Fruit fly (Drosophila melanogaster) Kc167 (cell line): ENCODE results near the gene Eig71Eb.

ENCODE experiments used
- insv ChIP-seq: fragments of >200 bp; optimal IDR thresholded peaks from 3 replicates; lab custom pipeline; 2018; ENCODE audit warnings: missing external identifiers
- psq ChIP-seq: fragments of >200 bp; optimal IDR thresholded peaks from 2 replicates; lab custom pipeline; 2017; ENCODE audit warnings: missing external identifiers

DNA sequence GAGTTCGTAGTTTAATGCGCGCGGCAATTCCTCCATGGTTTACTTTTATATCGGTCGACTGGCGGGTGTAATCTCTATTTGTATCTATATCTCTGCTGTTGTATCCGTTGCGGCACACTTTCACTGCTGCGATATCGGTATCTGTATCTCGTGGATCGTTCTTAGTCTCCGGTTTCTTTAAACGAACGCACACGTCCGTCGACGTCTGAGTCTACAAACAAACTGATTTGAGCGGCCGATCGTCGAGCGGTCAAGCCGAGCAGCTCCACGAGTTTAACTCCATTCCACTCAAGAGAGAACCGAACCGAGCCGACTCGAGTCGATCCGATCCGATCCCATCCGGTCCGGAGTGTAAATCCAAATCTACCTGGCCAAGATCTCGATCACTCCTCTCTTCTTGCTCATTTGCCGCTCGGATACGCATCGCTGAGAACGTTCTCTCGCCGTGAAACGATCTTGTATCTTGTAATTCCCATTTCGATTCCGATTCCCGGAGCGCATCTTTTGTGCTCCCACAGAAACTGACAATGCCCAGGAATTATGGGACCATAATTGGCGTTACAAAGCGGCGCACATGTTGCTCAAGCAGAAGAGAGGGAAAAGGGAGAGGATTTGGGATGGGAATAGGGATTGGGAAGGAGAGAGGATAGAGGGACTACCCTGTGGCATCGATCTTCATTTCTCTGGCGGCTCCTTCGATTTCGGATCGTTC is 50.0 kb downstream of the Eig71Eb start, which contains the start of gene comm2:
- TF ChIP-seq psq (lab: Kevin White, UChicago) (no peak), insv (no peak)
